Worm (Caenorhabditis elegans) whole organism, L2 larva: Measurements from ENCODE around the gene Y11D7A.7.

Experiments
- C34F6.9 ChIP-seq: fragments of 150-350 bp; optimal IDR thresholded peaks from 2 replicates; lab custom pipeline; 2014; ENCODE audit warnings: missing biosample characterization, missing genetic modification characterization
- F13H6.1 ChIP-seq: sonication (generic microtip); optimal IDR thresholded peaks from 2 replicates; lab custom pipeline; 2016; ENCODE audit warnings: missing genetic modification characterization, missing compliant biosample characterization
- alr-1 ChIP-seq: fragments of 150-350 bp; optimal IDR thresholded peaks from 2 replicates; lab custom pipeline; 2014; ENCODE audit warnings: missing biosample characterization, missing genetic modification characterization
- aly-2 ChIP-seq: fragments of 150-350 bp; optimal IDR thresholded peaks from 2 replicates; lab custom pipeline; 2014; ENCODE audit warnings: missing biosample characterization, missing genetic modification characterization
- ama-1 ChIP-seq: fragments of 150-350 bp; optimal IDR thresholded peaks from 2 replicates; lab custom pipeline; 2018; ENCODE audit warnings: inconsistent platforms
- blmp-1 ChIP-seq: sonication (generic microtip); optimal IDR thresholded peaks from 2 replicates; lab custom pipeline; 2017; ENCODE audit warnings: missing genetic modification characterization, mild to moderate bottlenecking, missing compliant biosample characterization, antibody characterized with exemption, moderate library complexity; ENCODE audit not compliant: insufficient read depth
- ceh-16 ChIP-seq: fragments of 150-350 bp; optimal IDR thresholded peaks from 2 replicates; lab custom pipeline; 2014; ENCODE audit warnings: missing biosample characterization, missing genetic modification characterization
- crh-2 ChIP-seq: sonication (generic microtip); optimal IDR thresholded peaks from 2 replicates; lab custom pipeline; 2017; ENCODE audit warnings: missing biosample characterization, missing genetic modification characterization
- egl-27 ChIP-seq: sonication (generic microtip); optimal IDR thresholded peaks from 3 replicates; lab custom pipeline; 2017; ENCODE audit warnings: missing biosample characterization, missing genetic modification reagents, missing genetic modification characterization
- elt-1 ChIP-seq: fragments of 150-350 bp; optimal IDR thresholded peaks from 2 replicates; lab custom pipeline; 2014; ENCODE audit warnings: missing biosample characterization, missing genetic modification characterization
- elt-3 ChIP-seq: sonication (generic microtip); optimal IDR thresholded peaks from 2 replicates; lab custom pipeline; 2017; ENCODE audit warnings: missing biosample characterization, missing genetic modification characterization
- fos-1 ChIP-seq: fragments of 150-350 bp; optimal IDR thresholded peaks from 2 replicates; lab custom pipeline; 2014; ENCODE audit warnings: missing biosample characterization, missing genetic modification characterization
- gmeb-1 ChIP-seq: fragments of 150-350 bp; optimal IDR thresholded peaks from 2 replicates; lab custom pipeline; 2014; ENCODE audit warnings: missing biosample characterization, missing genetic modification characterization
- lin-11 ChIP-seq: fragments of 150-350 bp; sonication (generic microtip); optimal IDR thresholded peaks from 2 replicates; lab custom pipeline; 2014; ENCODE audit warnings: missing biosample characterization, missing genetic modification characterization, inconsistent platforms, mixed read lengths
- lin-13 ChIP-seq: fragments of 150-350 bp; optimal IDR thresholded peaks from 2 replicates; lab custom pipeline; 2014; ENCODE audit warnings: missing biosample characterization, missing genetic modification reagents, missing genetic modification characterization
- lsy-2 ChIP-seq, 2 experiments: fragments of 150-350 bp in 1 of 2; sonication (generic microtip) in 1 of 2; optimal IDR thresholded peaks; 2 replicates each; lab custom pipeline; 2014 to 2017; ENCODE audit warnings: missing biosample characterization in 2 of 2, missing genetic modification characterization in 2 of 2
- mab-5 ChIP-seq: fragments of 150-350 bp; optimal IDR thresholded peaks from 2 replicates; lab custom pipeline; 2014; ENCODE audit warnings: missing biosample characterization, missing genetic modification characterization
- mbf-1 ChIP-seq: sonication (generic microtip); optimal IDR thresholded peaks from 2 replicates; lab custom pipeline; 2017; ENCODE audit warnings: missing biosample characterization, missing genetic modification characterization
- mdl-1 ChIP-seq, 2 experiments: fragments of 150-350 bp in 1 of 2; sonication (generic microtip) in 1 of 2; optimal IDR thresholded peaks; 2 replicates each; lab custom pipeline; 2017; ENCODE audit warnings: missing biosample characterization in 2 of 2, missing genetic modification characterization in 2 of 2
- nhr-10 ChIP-seq: sonication (generic microtip); optimal IDR thresholded peaks from 2 replicates; lab custom pipeline; 2017; ENCODE audit warnings: missing biosample characterization, missing genetic modification characterization
- nhr-11 ChIP-seq: fragments of 150-350 bp; optimal IDR thresholded peaks from 2 replicates; lab custom pipeline; 2014; ENCODE audit warnings: missing biosample characterization, missing genetic modification characterization
- nhr-12 ChIP-seq: fragments of 150-350 bp; optimal IDR thresholded peaks from 2 replicates; lab custom pipeline; 2014; ENCODE audit warnings: missing biosample characterization, missing genetic modification characterization
- nhr-129 ChIP-seq: fragments of 150-350 bp; optimal IDR thresholded peaks from 2 replicates; lab custom pipeline; 2014; ENCODE audit warnings: missing biosample characterization, missing genetic modification characterization
- nhr-21 ChIP-seq: fragments of 150-350 bp; optimal IDR thresholded peaks from 2 replicates; lab custom pipeline; 2014; ENCODE audit warnings: missing biosample characterization, missing genetic modification characterization
- nhr-237 ChIP-seq: fragments of 150-350 bp; optimal IDR thresholded peaks from 2 replicates; lab custom pipeline; 2014; ENCODE audit warnings: missing biosample characterization, missing genetic modification characterization
- nhr-6 ChIP-seq: fragments of 150-350 bp; optimal IDR thresholded peaks from 2 replicates; lab custom pipeline; 2014; ENCODE audit warnings: missing biosample characterization, missing genetic modification characterization
- nhr-77 ChIP-seq: fragments of 150-350 bp; optimal IDR thresholded peaks from 2 replicates; lab custom pipeline; 2014; ENCODE audit warnings: missing biosample characterization, missing genetic modification characterization
- sem-4 ChIP-seq: fragments of 150-350 bp; optimal IDR thresholded peaks from 2 replicates; lab custom pipeline; 2014; ENCODE audit warnings: missing biosample characterization, missing genetic modification reagents, missing genetic modification characterization
- skn-1 ChIP-seq: sonication (generic microtip); optimal IDR thresholded peaks from 2 replicates; lab custom pipeline; 2017; ENCODE audit warnings: missing biosample characterization, missing genetic modification characterization
- sma-3 ChIP-seq: sonication (generic microtip); optimal IDR thresholded peaks from 2 replicates; lab custom pipeline; 2016; ENCODE audit warnings: missing genetic modification reagents, missing genetic modification characterization, missing compliant biosample characterization
- sma-9 ChIP-seq, 2 experiments: fragments of 150-350 bp in 1 of 2; sonication (generic microtip) in 1 of 2; optimal IDR thresholded peaks; 2 replicates each; lab custom pipeline; 2014 to 2016; ENCODE audit warnings: missing genetic modification characterization in 2 of 2, mild to moderate bottlenecking in 1 of 2, missing biosample characterization in 1 of 2, missing compliant biosample characterization in 1 of 2, missing genetic modification reagents in 1 of 2, moderate library complexity in 1 of 2
- snpc-4 ChIP-seq: fragments of 150-350 bp; optimal IDR thresholded peaks from 2 replicates; lab custom pipeline; 2014; ENCODE audit warnings: missing biosample characterization, missing genetic modification characterization
- unc-39 ChIP-seq: fragments of 150-350 bp; optimal IDR thresholded peaks from 2 replicates; lab custom pipeline; 2014; ENCODE audit warnings: missing biosample characterization, missing genetic modification characterization
- unc-55 ChIP-seq: fragments of 150-350 bp; sonication (generic microtip); optimal IDR thresholded peaks from 3 replicates; lab custom pipeline; 2014; ENCODE audit warnings: missing biosample characterization, missing genetic modification reagents, missing genetic modification characterization
- unc-62 ChIP-seq: fragments of 150-350 bp; optimal IDR thresholded peaks from 2 replicates; lab custom pipeline; 2014; ENCODE audit warnings: missing biosample characterization, missing genetic modification reagents, missing genetic modification characterization
- zag-1 ChIP-seq: fragments of 150-350 bp; optimal IDR thresholded peaks from 2 replicates; lab custom pipeline; 2014; ENCODE audit warnings: missing biosample characterization, missing genetic modification characterization
- ztf-1 ChIP-seq: fragments of 200-800 bp; sonication (Bioruptor generic); conservative IDR thresholded peaks from 2 replicates; pipeline ENCODE4 v1.3.6; 2022; ENCODE audit warnings: missing genetic modification characterization, missing compliant biosample characterization
- ztf-4 ChIP-seq: fragments of 150-350 bp; optimal IDR thresholded peaks from 2 replicates; lab custom pipeline; 2014; ENCODE audit warnings: missing biosample characterization, missing genetic modification characterization

The Y11D7A.7 gene

ce11 chrIV:9215824-9216223 lies 33.5 kb upstream of the Y11D7A.7 start:
- TF ChIP-seq nhr-12 (tag; lab: Kevin White, UChicago) (no peak), unc-55 (peak; percentile 24)

- TF ChIP-seq C34F6.9 (peak; percentile 76), mdl-1 (tag; optimal IDR thresholded peaks at IDR 0.05; lab: Kevin White, UChicago) (peak; percentile 79 to 89), unc-55 (peak; percentile 55), sem-4 (tag; lab: Kevin White, UChicago) (peak; percentile 66), mab-5 (tag; lab: Kevin White, UChicago) (peak; percentile 25), zag-1 (peak; percentile 64), F13H6.1 (tag; lab: Kevin White, UChicago) (peak; percentile 27), nhr-129 (tag; lab: Kevin White, UChicago) (peak; percentile 60), snpc-4 (tag; lab: Kevin White, UChicago) (peak; percentile 7), crh-2 (tag; lab: Kevin White, UChicago) (peak; percentile 63), nhr-237 (no peak), alr-1 (tag; lab: Kevin White, UChicago) (no peak), nhr-10 (tag; lab: Kevin White, UChicago) (no peak), elt-3 (tag; lab: Kevin White, UChicago) (no peak), sma-9 (GFP tag; optimal IDR thresholded peaks at IDR 0.05; lab: Kevin White, UChicago) (peak; percentile 73), sma-9 (tag; optimal IDR thresholded peaks at IDR 0.05; lab: Kevin White, UChicago) (no peak), mbf-1 (tag; lab: Kevin White, UChicago) (no peak), lsy-2 (tag; optimal IDR thresholded peaks at IDR 0.05; lab: Kevin White, UChicago) (peak in 1 of 2 experiments; percentile 66), aly-2 (no peak), egl-27 (tag; lab: Kevin White, UChicago) (peak; percentile 28), skn-1 (tag; lab: Kevin White, UChicago) (no peak), lin-11 (tag; lab: Kevin White, UChicago) (peak; percentile 39), ama-1 (no peak), sma-3 (GFP tag; lab: Kevin White, UChicago) (no peak)
Measured at ce11 chrIV:9216437-9216836, 32.9 kb upstream of the Y11D7A.7 start.

ce11 chrIV:9216956-9217355 lies 32.4 kb upstream of the Y11D7A.7 start:
- TF ChIP-seq nhr-77 (tag; lab: Kevin White, UChicago) (no peak), fos-1 (tag; lab: Kevin White, UChicago) (peak; percentile 69), nhr-129 (tag; lab: Kevin White, UChicago) (peak; percentile 74), sma-9 (GFP tag; optimal IDR thresholded peaks at IDR 0.05; lab: Kevin White, UChicago) (peak; percentile 36), sma-9 (tag; optimal IDR thresholded peaks at IDR 0.05; lab: Kevin White, UChicago) (no peak)

ce11 chrIV:9217426-9217825 lies 31.9 kb upstream of the Y11D7A.7 start, which contains the start of gene C46C2.2:
Gene C46C2.2 (plus strand): TSS chrIV:9217726.
- TF ChIP-seq nhr-6 (tag; lab: Kevin White, UChicago) (no peak), sma-3 (GFP tag; lab: Kevin White, UChicago) (no peak), nhr-77 (tag; lab: Kevin White, UChicago) (no peak), mab-5 (tag; lab: Kevin White, UChicago) (no peak), ceh-16 (no peak), egl-27 (tag; lab: Kevin White, UChicago) (no peak), mdl-1 (tag; optimal IDR thresholded peaks at IDR 0.05; lab: Kevin White, UChicago) (no peak), lin-11 (tag; lab: Kevin White, UChicago) (no peak), ztf-4 (tag; lab: Kevin White, UChicago) (no peak), mbf-1 (tag; lab: Kevin White, UChicago) (no peak)

- TF ChIP-seq nhr-21: no peak
- TF ChIP-seq mab-5 (tag; lab: Kevin White, UChicago): no peak
- no peak for TF ChIP-seq lsy-2 (tag; optimal IDR thresholded peaks at IDR 0.05; lab: Kevin White, UChicago)
Measured at ce11 chrIV:9218415-9218814, 30.9 kb upstream of the Y11D7A.7 start.

- TF ChIP-seq aly-2 (no peak), gmeb-1 (tag; lab: Kevin White, UChicago) (no peak), unc-62 (GFP tag; lab: Kevin White, UChicago) (no peak), blmp-1 (tag; lab: Kevin White, UChicago) (no peak), C34F6.9 (no peak), ama-1 (no peak), nhr-12 (tag; lab: Kevin White, UChicago) (no peak), nhr-11 (tag; lab: Kevin White, UChicago) (no peak), elt-1 (tag; lab: Kevin White, UChicago) (no peak), nhr-237 (no peak), nhr-77 (tag; lab: Kevin White, UChicago) (no peak), elt-3 (tag; lab: Kevin White, UChicago) (no peak), lsy-2 (tag; optimal IDR thresholded peaks at IDR 0.05; lab: Kevin White, UChicago) (no peak), nhr-10 (tag; lab: Kevin White, UChicago) (no peak), unc-55 (no peak), lin-13 (no peak), unc-39 (tag; lab: Kevin White, UChicago) (no peak), ztf-1 (GFP tag; lab: Robert Waterston, UW) (no peak)
Measured at ce11 chrIV:9224825-9225224, 24.5 kb upstream of the Y11D7A.7 start, which contains the start of gene C46C2.3. Gene C46C2.3 (plus strand): TSS chrIV:9225125.
